Worm (Caenorhabditis elegans): ENCODE results near the gene sti-1.

ce11 chrV:782432-782831 lies 9.1 kb downstream of the sti-1 start, which contains the start of gene srab-16:
- TF ChIP-seq daf-12 (tag; optimal IDR thresholded peaks at IDR 0.05) (no peak), zag-1 (tag; optimal IDR thresholded peaks at IDR 0.05) (no peak), lin-15B (tag; optimal IDR thresholded peaks at IDR 0.05) (no peak), dmd-6 (GFP tag; IDR thresholded peaks at IDR 0.05) (no peak), F26F4.8 (GFP tag; conservative IDR thresholded peaks at IDR 0.05) (no peak), F44E2.7 (GFP tag; IDR thresholded peaks at IDR 0.05) (no peak), pha-4 (GFP tag; IDR thresholded peaks at IDR 0.05) (no peak), pha-4 (tag; optimal IDR thresholded peaks at IDR 0.05) (no peak), nhr-28 (tag; optimal IDR thresholded peaks at IDR 0.05) (no peak), lin-13 (GFP tag; optimal IDR thresholded peaks at IDR 0.05) (no peak), nhr-6 (tag; optimal IDR thresholded peaks at IDR 0.05) (no peak), D1046.2 (GFP tag; IDR thresholded peaks at IDR 0.05) (no peak)
